Worm (Caenorhabditis elegans) whole organism, midembryonic: ENCODE results near the gene sod-4.

ENCODE experiments used
- cog-1 ChIP-seq: sonication (generic microtip); optimal IDR thresholded peaks from 2 replicates; lab custom pipeline; 2016; ENCODE audit warnings: missing genetic modification characterization, missing compliant biosample characterization
- flt-1 ChIP-seq: fragments of 200-800 bp; sonication (Bioruptor generic); IDR thresholded peaks from 2 replicates; pipeline ENCODE4 v1.3.6; 2022; ENCODE audit warnings: missing genetic modification characterization, missing compliant biosample characterization
- klf-2 ChIP-seq: fragments of 200-800 bp; sonication (Bioruptor generic); conservative IDR thresholded peaks from 2 replicates; pipeline ENCODE4 v1.3.6; 2022; ENCODE audit warnings: missing genetic modification reagents, missing genetic modification characterization, missing compliant biosample characterization
- ref-1 ChIP-seq: fragments of 200-800 bp; sonication (Bioruptor generic); conservative IDR thresholded peaks from 2 replicates; pipeline ENCODE4 v1.3.6; 2022; ENCODE audit warnings: missing genetic modification reagents, missing genetic modification characterization, missing compliant biosample characterization
- ztf-29 ChIP-seq: fragments of 200-800 bp; sonication (Bioruptor generic); IDR thresholded peaks from 2 replicates; pipeline ENCODE4 v1.3.6; 2022; ENCODE audit warnings: missing genetic modification reagents, missing genetic modification characterization, missing compliant biosample characterization

ce11 chrIII:9465424-9465823 is 34.8 kb downstream of the sod-4 start, which contains the start of gene B0464.9:
- no peak for TF ChIP-seq ref-1 (GFP tag; lab: Robert Waterston, UW)
- no peak for TF ChIP-seq flt-1 (GFP tag; lab: Robert Waterston, UW)
- no peak for TF ChIP-seq klf-2 (GFP tag; lab: Robert Waterston, UW)
- TF ChIP-seq cog-1 (tag; lab: Kevin White, UChicago) = no peak
- no peak for TF ChIP-seq ztf-29 (GFP tag; lab: Robert Waterston, UW)
